Fruit fly (Drosophila melanogaster) whole organism, wandering third instar larva: ENCODE data around the gene CG6972.

Experiments used
- Dfd ChIP-seq: fragments of >200 bp; optimal IDR thresholded peaks from 2 replicates; lab custom pipeline; 2017; ENCODE audit warnings: missing biosample characterization, missing genetic modification characterization
- OdsH ChIP-seq: fragments of 200-800 bp; sonication (Bioruptor generic); optimal IDR thresholded peaks from 2 replicates; lab custom pipeline; 2016; ENCODE audit warnings: missing biosample characterization, mild to moderate bottlenecking, missing genetic modification characterization
- Vsx2 ChIP-seq: fragments of 200-300, 225-300 bp; sonication (Bioruptor generic); optimal IDR thresholded peaks from 2 replicates; lab custom pipeline; 2018; ENCODE audit warnings: missing biosample characterization, missing genetic modification characterization; ENCODE audit not compliant: partially characterized antibody
- brk ChIP-seq: fragments of 200-800 bp; sonication (Bioruptor generic); optimal IDR thresholded peaks from 2 replicates; lab custom pipeline; 2016; ENCODE audit warnings: missing biosample characterization, mild to moderate bottlenecking, missing genetic modification characterization
- h ChIP-seq: fragments of 200-800 bp; sonication (Bioruptor generic); optimal IDR thresholded peaks from 3 replicates; lab custom pipeline; 2016; ENCODE audit warnings: missing biosample characterization, mild to moderate bottlenecking, missing genetic modification characterization
- jim ChIP-seq: fragments of 175-275, 200-325 bp; sonication (Bioruptor generic); optimal IDR thresholded peaks from 2 replicates; lab custom pipeline; 2016; ENCODE audit warnings: missing biosample characterization, mild to moderate bottlenecking, missing genetic modification characterization
- tai ChIP-seq: sonication (Bioruptor generic); optimal IDR thresholded peaks from 2 replicates; lab custom pipeline; 2016; ENCODE audit warnings: missing biosample characterization, missing genetic modification characterization

DNA sequence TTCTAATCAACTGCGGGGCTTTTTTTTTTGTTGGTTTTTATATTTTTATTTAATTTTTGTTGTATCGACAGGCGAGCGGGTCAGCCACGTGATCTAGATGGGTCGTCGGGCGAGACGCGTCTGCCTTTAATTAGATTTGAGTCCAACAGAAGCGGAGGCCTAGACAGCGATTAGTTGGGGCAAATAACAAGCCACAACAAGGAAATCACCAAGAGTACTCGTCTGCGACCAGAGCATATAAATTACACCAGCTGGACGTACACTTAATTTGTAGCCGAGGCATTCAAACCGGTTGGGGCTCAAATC, 16.9 kb upstream of the CG6972 start:
- no peak for TF ChIP-seq h (GFP tag; lab: Kevin White, UChicago)
- TF ChIP-seq tai (GFP tag; lab: Kevin White, UChicago) = no peak
- TF ChIP-seq jim = no peak
- no peak for TF ChIP-seq brk (GFP tag; lab: Kevin White, UChicago)
- no peak for TF ChIP-seq OdsH (GFP tag; lab: Kevin White, UChicago)
- no peak for TF ChIP-seq Vsx2 (GFP tag; lab: Kevin White, UChicago)
- TF ChIP-seq Dfd (GFP tag; lab: Kevin White, UChicago) = no peak
